Worm (Caenorhabditis elegans) whole organism, L3 larva: ENCODE data around the gene Y6D1A.2.
A peak's percentile ranks its signal among the peaks of the same experiment; 100 is the strongest.

ENCODE experiments used
- R02D3.7 ChIP-seq: fragments of 150-350 bp; optimal IDR thresholded peaks from 2 replicates; lab custom pipeline; 2014; ENCODE audit warnings: missing biosample characterization, missing genetic modification characterization
- ZK546.5 ChIP-seq: sonication (generic microtip); optimal IDR thresholded peaks from 2 replicates; lab custom pipeline; 2017; ENCODE audit warnings: missing biosample characterization, missing genetic modification characterization
- aly-2 ChIP-seq: fragments of 150-350 bp; optimal IDR thresholded peaks from 2 replicates; lab custom pipeline; 2014; ENCODE audit warnings: missing biosample characterization, missing genetic modification characterization
- ama-1 ChIP-seq: fragments of 150-350 bp; optimal IDR thresholded peaks from 2 replicates; lab custom pipeline; 2018
- ceh-16 ChIP-seq: sonication (generic microtip); optimal IDR thresholded peaks from 2 replicates; lab custom pipeline; 2017; ENCODE audit warnings: missing biosample characterization, missing genetic modification characterization
- ceh-28 ChIP-seq: fragments of 150-350 bp; optimal IDR thresholded peaks from 2 replicates; lab custom pipeline; 2014; ENCODE audit warnings: missing biosample characterization, missing genetic modification reagents, missing genetic modification characterization
- ceh-82 ChIP-seq: fragments of 150-350 bp; optimal IDR thresholded peaks from 2 replicates; lab custom pipeline; 2014; ENCODE audit warnings: missing biosample characterization, missing genetic modification characterization
- ceh-9 ChIP-seq: sonication (generic microtip); optimal IDR thresholded peaks from 2 replicates; lab custom pipeline; 2018; ENCODE audit warnings: missing biosample characterization, missing genetic modification characterization
- daf-12 ChIP-seq: fragments of 150-350 bp; optimal IDR thresholded peaks from 2 replicates; lab custom pipeline; 2014; ENCODE audit warnings: missing biosample characterization, missing genetic modification reagents, missing genetic modification characterization
- egl-27 ChIP-seq: sonication (generic microtip); optimal IDR thresholded peaks from 4 replicates; lab custom pipeline; 2017; ENCODE audit warnings: missing biosample characterization, missing genetic modification reagents, missing genetic modification characterization
- egl-5 ChIP-seq: fragments of 150-350 bp; optimal IDR thresholded peaks from 2 replicates; lab custom pipeline; 2017; ENCODE audit warnings: missing biosample characterization, missing genetic modification reagents, missing genetic modification characterization, inconsistent platforms
- elt-1 ChIP-seq: fragments of 150-350 bp; optimal IDR thresholded peaks from 2 replicates; lab custom pipeline; 2014; ENCODE audit warnings: missing biosample characterization, missing genetic modification characterization
- elt-2 ChIP-seq: sonication (generic microtip); optimal IDR thresholded peaks from 2 replicates; lab custom pipeline; 2016; ENCODE audit warnings: missing genetic modification reagents, mild to moderate bottlenecking, missing genetic modification characterization, missing compliant biosample characterization
- elt-3 ChIP-seq, 3 experiments: fragments of 150-350 bp in 1 of 3; sonication (generic microtip) in 2 of 3; optimal IDR thresholded peaks; 2 replicates in 2 of 3; 4 replicates in 1 of 3; lab custom pipeline; 2014 to 2017; ENCODE audit warnings: missing biosample characterization in 3 of 3, missing genetic modification characterization in 3 of 3
- eor-1 ChIP-seq, 2 experiments: fragments of 150-350 bp; optimal IDR thresholded peaks; 2 replicates each; lab custom pipeline; 2014 to 2018; ENCODE audit warnings: missing biosample characterization in 2 of 2, missing genetic modification characterization in 2 of 2
- fkh-10 ChIP-seq: sonication (generic microtip); optimal IDR thresholded peaks from 2 replicates; lab custom pipeline; 2017; ENCODE audit warnings: missing biosample characterization, missing genetic modification reagents, missing genetic modification characterization
- fkh-2 ChIP-seq: fragments of 150-350 bp; optimal IDR thresholded peaks from 2 replicates; lab custom pipeline; 2014; ENCODE audit warnings: missing biosample characterization, missing genetic modification reagents, missing genetic modification characterization
- fos-1 ChIP-seq: fragments of 150-350 bp; optimal IDR thresholded peaks from 2 replicates; lab custom pipeline; 2014; ENCODE audit warnings: missing biosample characterization, missing genetic modification characterization
- hmg-11 ChIP-seq: sonication (generic microtip); optimal IDR thresholded peaks from 2 replicates; lab custom pipeline; 2016; ENCODE audit warnings: missing genetic modification characterization, missing compliant biosample characterization
- jun-1 ChIP-seq: fragments of 150-350 bp; optimal IDR thresholded peaks from 2 replicates; lab custom pipeline; 2014; ENCODE audit warnings: missing biosample characterization, missing genetic modification reagents, missing genetic modification characterization
- lin-15B ChIP-seq: fragments of 150-350 bp; optimal IDR thresholded peaks from 2 replicates; lab custom pipeline; 2014; ENCODE audit warnings: missing biosample characterization, missing genetic modification characterization
- lin-39 ChIP-seq: fragments of 150-350 bp; optimal IDR thresholded peaks from 2 replicates; lab custom pipeline; 2018; ENCODE audit warnings: missing biosample characterization, missing genetic modification reagents, missing genetic modification characterization
- lsy-12 ChIP-seq: sonication (generic microtip); optimal IDR thresholded peaks from 2 replicates; lab custom pipeline; 2016; ENCODE audit warnings: mild to moderate bottlenecking, missing genetic modification characterization, missing compliant biosample characterization
- mdl-1 ChIP-seq: fragments of 150-350 bp; optimal IDR thresholded peaks from 2 replicates; lab custom pipeline; 2014; ENCODE audit warnings: missing biosample characterization, missing genetic modification characterization
- mml-1 ChIP-seq: fragments of 150-350 bp; sonication (generic microtip); optimal IDR thresholded peaks from 3 replicates; lab custom pipeline; 2014; ENCODE audit warnings: missing biosample characterization, missing genetic modification characterization
- nfya-1 ChIP-seq: sonication (generic microtip); optimal IDR thresholded peaks from 2 replicates; lab custom pipeline; 2017; ENCODE audit warnings: missing genetic modification characterization, mild to moderate bottlenecking, missing compliant biosample characterization, antibody characterized with exemption, moderate library complexity; ENCODE audit not compliant: insufficient read depth
- nhr-11 ChIP-seq: fragments of 150-350 bp; optimal IDR thresholded peaks from 2 replicates; lab custom pipeline; 2014; ENCODE audit warnings: missing biosample characterization, missing genetic modification characterization
- nhr-12 ChIP-seq: fragments of 150-350 bp; optimal IDR thresholded peaks from 2 replicates; lab custom pipeline; 2014; ENCODE audit warnings: missing biosample characterization, missing genetic modification characterization
- nhr-23 ChIP-seq: fragments of 150-350 bp; optimal IDR thresholded peaks from 2 replicates; lab custom pipeline; 2014; ENCODE audit warnings: missing biosample characterization, missing genetic modification reagents, missing genetic modification characterization
- nhr-237 ChIP-seq: fragments of 150-350 bp; optimal IDR thresholded peaks from 2 replicates; lab custom pipeline; 2014; ENCODE audit warnings: missing biosample characterization, missing genetic modification characterization
- nhr-25 ChIP-seq: sonication (generic microtip); optimal IDR thresholded peaks from 2 replicates; lab custom pipeline; 2017; ENCODE audit warnings: missing biosample characterization, missing genetic modification characterization
- nhr-28 ChIP-seq: fragments of 150-350 bp; optimal IDR thresholded peaks from 2 replicates; lab custom pipeline; 2014; ENCODE audit warnings: missing biosample characterization, missing genetic modification characterization
- nhr-43 ChIP-seq: sonication (generic microtip); optimal IDR thresholded peaks from 2 replicates; lab custom pipeline; 2016; ENCODE audit warnings: mild to moderate bottlenecking, missing genetic modification characterization, missing compliant biosample characterization; ENCODE audit not compliant: poor library complexity, severe bottlenecking
- nhr-67 ChIP-seq: fragments of 150-350 bp; optimal IDR thresholded peaks from 2 replicates; lab custom pipeline; 2014; ENCODE audit warnings: missing biosample characterization, missing genetic modification characterization
- nhr-76 ChIP-seq: fragments of 150-350 bp; sonication (generic microtip); optimal IDR thresholded peaks from 5 replicates; lab custom pipeline; 2014; ENCODE audit warnings: missing biosample characterization, missing genetic modification characterization
- nhr-77 ChIP-seq: fragments of 150-350 bp; optimal IDR thresholded peaks from 2 replicates; lab custom pipeline; 2014; ENCODE audit warnings: missing biosample characterization, missing genetic modification characterization
- pha-4 ChIP-seq: fragments of 150-350 bp; optimal IDR thresholded peaks from 2 replicates; lab custom pipeline; 2014; ENCODE audit warnings: missing biosample characterization, missing genetic modification reagents, missing genetic modification characterization
- pqm-1 ChIP-seq: fragments of 150-350 bp; optimal IDR thresholded peaks from 2 replicates; lab custom pipeline; 2017; ENCODE audit warnings: missing biosample characterization, missing genetic modification characterization, inconsistent platforms
- sea-2 ChIP-seq: fragments of 150-350 bp; sonication (generic microtip); optimal IDR thresholded peaks from 4 replicates; lab custom pipeline; 2014; ENCODE audit warnings: missing biosample characterization, missing genetic modification reagents, missing genetic modification characterization
- skn-1 ChIP-seq: fragments of 150-350 bp; optimal IDR thresholded peaks from 2 replicates; lab custom pipeline; 2014; ENCODE audit warnings: missing biosample characterization, missing genetic modification characterization
- snpc-4 ChIP-seq: fragments of 150-350 bp; optimal IDR thresholded peaks from 2 replicates; lab custom pipeline; 2014; ENCODE audit warnings: missing biosample characterization, missing genetic modification characterization
- tbx-2 ChIP-seq: sonication (generic microtip); optimal IDR thresholded peaks from 2 replicates; lab custom pipeline; 2016; ENCODE audit warnings: mild to moderate bottlenecking, missing genetic modification characterization, missing compliant biosample characterization
- unc-39 ChIP-seq: sonication (generic microtip); optimal IDR thresholded peaks from 4 replicates; lab custom pipeline; 2017; ENCODE audit warnings: missing biosample characterization, missing genetic modification characterization
- unc-62 ChIP-seq: fragments of 150-350 bp; sonication (generic microtip); optimal IDR thresholded peaks from 4 replicates; lab custom pipeline; 2014; ENCODE audit warnings: missing biosample characterization, missing genetic modification reagents, missing genetic modification characterization
- zag-1 ChIP-seq: fragments of 150-350 bp; optimal IDR thresholded peaks from 2 replicates; lab custom pipeline; 2014; ENCODE audit warnings: missing biosample characterization, missing genetic modification characterization
- ztf-11 ChIP-seq: fragments of 150-350 bp; optimal IDR thresholded peaks from 2 replicates; lab custom pipeline; 2014; ENCODE audit warnings: missing biosample characterization, missing genetic modification characterization
- ztf-4 ChIP-seq: fragments of 150-350 bp; optimal IDR thresholded peaks from 2 replicates; lab custom pipeline; 2014; ENCODE audit warnings: missing biosample characterization, missing genetic modification characterization

The Y6D1A.2 gene

DNA sequence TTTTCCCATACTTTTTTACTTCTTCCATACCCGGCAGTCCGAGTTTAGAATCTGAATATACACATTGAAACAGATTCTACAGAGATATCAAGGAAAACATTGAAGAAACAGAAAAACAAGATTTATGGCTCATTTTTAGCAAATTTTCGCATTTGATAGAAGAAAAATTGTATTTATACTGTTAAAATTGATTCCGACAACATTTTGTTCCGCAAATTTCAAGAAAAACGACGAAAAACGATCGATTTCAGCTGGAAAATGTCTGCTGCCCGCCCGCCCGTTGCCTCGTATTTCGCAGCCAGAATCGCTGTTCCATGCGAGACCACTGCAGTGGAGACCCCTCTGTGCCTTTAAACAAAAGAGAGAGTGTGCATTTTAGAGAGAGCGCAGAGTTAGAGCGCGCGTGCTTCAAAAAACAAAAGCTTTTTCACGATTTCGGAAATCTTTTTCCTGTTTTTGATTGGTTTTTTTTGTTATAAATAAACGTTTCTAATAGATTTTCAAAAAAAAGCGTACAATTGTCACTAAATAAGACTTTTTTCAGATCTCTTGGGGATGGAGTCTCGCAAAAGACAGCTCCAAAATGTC lies 41.7 kb downstream of the Y6D1A.2 start, which contains the start of the genes patr-1 and dna-2:
TSS of gene patr-1 (minus strand) at position 51 of the 588 bp plus-strand sequence.
TSS of gene dna-2 (plus strand) at position 538 of the 588 bp plus-strand sequence.
- TF ChIP-seq nhr-11 (tag; lab: Kevin White, UChicago) (no peak), snpc-4 (tag; lab: Kevin White, UChicago) (no peak), elt-3 (tag; optimal IDR thresholded peaks at IDR 0.05; lab: Kevin White, UChicago) (no peak), R02D3.7 (tag; lab: Kevin White, UChicago) (peak; percentile 43), jun-1 (tag; lab: Kevin White, UChicago) (no peak), egl-5 (tag; lab: Kevin White, UChicago) (peak; percentile 5), tbx-2 (tag; lab: Kevin White, UChicago) (no peak), sea-2 (GFP tag; lab: Kevin White, UChicago) (no peak), elt-2 (peak; percentile 31), nhr-25 (peak; percentile 49), nhr-43 (tag; lab: Kevin White, UChicago) (peak; percentile 19), aly-2 (tag; lab: Kevin White, UChicago) (no peak), unc-39 (tag; lab: Kevin White, UChicago) (no peak), fos-1 (tag; lab: Kevin White, UChicago) (no peak), unc-62 (GFP tag; lab: Kevin White, UChicago) (no peak), zag-1 (tag; lab: Kevin White, UChicago) (no peak), nhr-28 (tag; lab: Kevin White, UChicago) (no peak), pha-4 (tag; lab: Kevin White, UChicago) (peak; percentile 77), nhr-12 (no peak), nfya-1 (tag; lab: Kevin White, UChicago) (peak; percentile 85), ztf-4 (tag; lab: Kevin White, UChicago) (no peak), ztf-11 (tag; lab: Kevin White, UChicago) (no peak), egl-27 (tag; lab: Kevin White, UChicago) (no peak), nhr-76 (no peak), ZK546.5 (no peak), ceh-9 (tag; lab: Kevin White, UChicago) (no peak), nhr-23 (tag; lab: Kevin White, UChicago) (peak; percentile 48), ceh-28 (tag; lab: Kevin White, UChicago) (no peak), lsy-12 (tag; lab: Kevin White, UChicago) (no peak), pqm-1 (tag; lab: Kevin White, UChicago) (no peak), hmg-11 (tag; lab: Kevin White, UChicago) (peak; percentile 36), fkh-2 (tag; lab: Kevin White, UChicago) (no peak), mdl-1 (tag; lab: Kevin White, UChicago) (no peak), elt-1 (no peak), ceh-16 (no peak), nhr-237 (no peak), ama-1 (no peak), lin-15B (tag; lab: Kevin White, UChicago) (peak; percentile 78), nhr-67 (tag; lab: Kevin White, UChicago) (no peak), daf-12 (tag; lab: Kevin White, UChicago) (no peak), nhr-77 (tag; lab: Kevin White, UChicago) (no peak), fkh-10 (GFP tag; lab: Kevin White, UChicago) (no peak), skn-1 (tag; lab: Kevin White, UChicago) (peak; percentile 45), mml-1 (tag; lab: Kevin White, UChicago) (no peak), eor-1 (tag; optimal IDR thresholded peaks at IDR 0.05; lab: Kevin White, UChicago) (no peak), ceh-82 (tag; lab: Kevin White, UChicago) (no peak), lin-39 (tag; lab: Kevin White, UChicago) (peak; percentile 24)
